Worm (Caenorhabditis elegans): ENCODE measurements around the gene T25F10.1.

DNA sequence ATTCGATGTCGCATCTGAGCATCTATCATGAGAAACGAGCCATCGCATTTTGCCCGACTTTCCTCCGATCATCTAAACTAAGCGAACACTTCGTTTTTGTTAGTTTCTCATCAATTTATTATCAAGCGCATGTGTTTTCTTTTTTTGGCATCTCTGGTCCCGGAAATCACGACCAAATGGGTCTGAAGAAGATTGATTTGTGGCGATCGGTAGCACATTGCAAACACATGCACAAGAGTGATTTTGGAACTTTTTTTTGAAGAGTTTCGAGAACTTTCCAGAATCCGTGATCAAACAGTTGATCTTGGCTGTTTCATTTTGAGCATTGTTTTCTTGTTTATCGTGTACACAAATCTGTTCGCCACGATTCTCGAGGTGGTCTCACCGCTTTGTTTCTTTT is 15.0 kb upstream of the T25F10.1 start:
- TF ChIP-seq dve-1 (tag; optimal IDR thresholded peaks at IDR 0.05; ENCODE audit: insufficient read depth) (no peak), zip-2 (tag; optimal IDR thresholded peaks at IDR 0.05) (no peak), snpc-1.2 (GFP tag; IDR thresholded peaks at IDR 0.05) (no peak)

Measured in whole organism, L4 larva.